Worm (Caenorhabditis elegans): Measurements from ENCODE around the gene srw-124.
"Not testable (repeated sequence)": the region's sequence is repeated elsewhere in the genome, so short reads cannot be mapped to it uniquely, and the experiment has no call there.

DNA sequence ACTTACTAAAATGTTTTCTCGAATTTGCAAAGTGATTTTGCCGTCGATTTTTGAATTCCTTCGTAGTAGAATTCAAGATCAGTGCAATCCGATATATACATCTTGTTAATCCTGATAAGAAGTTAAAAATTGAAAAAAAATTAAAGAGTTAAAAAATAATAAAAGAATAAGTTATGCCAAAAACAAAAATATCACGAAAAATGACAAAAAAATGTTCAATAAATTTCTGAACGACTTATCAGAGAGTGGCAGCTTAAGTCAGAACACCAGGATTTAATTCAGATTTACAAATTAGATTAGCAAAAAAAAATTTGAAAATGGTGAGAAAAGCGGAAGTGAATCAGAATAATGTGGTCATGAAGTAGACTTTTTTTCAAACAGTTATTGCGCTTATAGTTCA, 1.1 kb upstream of the srw-124 start, which contains the start of gene srw-123:
- not testable (repeated sequence) for TF ChIP-seq hmg-4 (GFP tag; optimal IDR thresholded peaks at IDR 0.05); ceh-36 (tag; optimal IDR thresholded peaks at IDR 0.05); ama-1 (optimal IDR thresholded peaks at IDR 0.05); pes-1 (GFP tag; IDR thresholded peaks at IDR 0.05); sea-1 (GFP tag; conservative IDR thresholded peaks at IDR 0.05); hmbx-1 (tag; optimal IDR thresholded peaks at IDR 0.05); scrt-1 (GFP tag; IDR thresholded peaks at IDR 0.05); ets-7 (tag; optimal IDR thresholded peaks at IDR 0.05); aly-1 (tag; optimal IDR thresholded peaks at IDR 0.05); B0310.2 (tag; optimal IDR thresholded peaks at IDR 0.05)
